Fruit fly (Drosophila melanogaster) ovary, adult (tissue): Measurements from ENCODE around the gene CG18557.
A peak's percentile ranks its signal among the peaks of the same experiment; 100 is the strongest.

ENCODE experiments used
- CG17801 ChIP-seq: fragments of 200-800 bp; optimal IDR thresholded peaks from 2 replicates; lab custom pipeline; 2019; ENCODE audit warnings: missing biosample characterization, mild to moderate bottlenecking, missing genetic modification characterization, moderate library complexity; ENCODE audit not compliant: partially characterized antibody

Gene CG18557

DNA sequence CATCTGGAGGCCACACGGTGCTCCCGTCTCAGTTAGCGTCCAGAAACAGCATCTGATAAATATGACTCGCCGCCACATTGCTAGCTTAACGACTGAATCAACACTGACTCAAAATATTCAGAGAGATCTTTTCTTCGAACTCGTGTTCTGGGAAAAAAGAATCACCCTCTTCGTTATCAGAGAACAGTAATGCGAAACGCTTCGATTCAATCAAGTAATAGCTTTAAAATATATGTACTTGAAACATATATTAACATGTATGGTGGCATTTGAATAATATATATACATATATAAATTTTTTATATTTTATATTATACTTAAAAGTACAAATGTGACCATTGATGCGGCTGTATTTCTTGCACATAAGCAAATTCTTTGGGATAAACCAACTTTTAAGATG lies at the start of gene CG18557:
TSS of gene CG18557 (minus strand) at position 101 of the 400 bp plus-strand sequence.
- TF ChIP-seq CG17801 (GFP tag; lab: Kevin White, UChicago) = no peak

DNA sequence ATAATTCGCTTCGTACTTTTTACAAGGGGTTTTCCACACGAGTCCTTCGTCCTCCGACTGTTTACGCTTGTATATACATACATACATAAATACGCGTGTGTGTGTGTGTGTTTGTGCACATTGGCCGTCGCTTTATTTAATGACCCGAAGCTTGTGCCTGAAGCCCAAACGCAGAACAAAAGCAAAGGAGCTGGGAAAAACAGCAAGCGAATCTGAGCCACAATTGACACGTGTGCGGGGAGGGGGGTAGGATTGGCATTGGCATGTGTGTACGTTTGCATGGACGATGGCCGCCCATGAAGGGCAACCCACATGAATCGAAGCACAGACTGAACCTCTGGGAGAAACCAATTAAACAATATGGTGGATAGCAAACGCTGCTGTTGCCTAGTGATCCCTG lies 48.8 kb upstream of the CG18557 start:
- TF ChIP-seq CG17801 (GFP tag; lab: Kevin White, UChicago) = no peak

DNA sequence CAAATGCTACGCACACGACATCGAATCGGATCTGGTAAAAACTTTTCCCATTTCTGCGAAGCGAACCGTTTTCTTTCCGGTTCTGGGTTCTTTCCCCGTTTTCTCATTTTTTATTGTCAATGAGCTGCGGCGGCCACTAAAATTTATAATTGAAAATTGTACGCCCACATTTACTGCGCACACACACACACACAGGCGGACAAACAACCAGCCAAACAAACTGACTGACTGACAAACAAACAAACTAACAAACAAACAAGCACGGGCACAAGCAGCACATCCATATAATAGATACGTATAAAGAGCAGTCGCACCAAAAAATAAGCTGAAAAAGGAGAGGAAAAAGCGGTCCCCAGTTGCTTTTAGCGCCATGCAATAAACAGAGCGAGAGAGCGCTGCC lies 45.7 kb upstream of the CG18557 start:
- TF ChIP-seq CG17801 (GFP tag; lab: Kevin White, UChicago) = no peak

DNA sequence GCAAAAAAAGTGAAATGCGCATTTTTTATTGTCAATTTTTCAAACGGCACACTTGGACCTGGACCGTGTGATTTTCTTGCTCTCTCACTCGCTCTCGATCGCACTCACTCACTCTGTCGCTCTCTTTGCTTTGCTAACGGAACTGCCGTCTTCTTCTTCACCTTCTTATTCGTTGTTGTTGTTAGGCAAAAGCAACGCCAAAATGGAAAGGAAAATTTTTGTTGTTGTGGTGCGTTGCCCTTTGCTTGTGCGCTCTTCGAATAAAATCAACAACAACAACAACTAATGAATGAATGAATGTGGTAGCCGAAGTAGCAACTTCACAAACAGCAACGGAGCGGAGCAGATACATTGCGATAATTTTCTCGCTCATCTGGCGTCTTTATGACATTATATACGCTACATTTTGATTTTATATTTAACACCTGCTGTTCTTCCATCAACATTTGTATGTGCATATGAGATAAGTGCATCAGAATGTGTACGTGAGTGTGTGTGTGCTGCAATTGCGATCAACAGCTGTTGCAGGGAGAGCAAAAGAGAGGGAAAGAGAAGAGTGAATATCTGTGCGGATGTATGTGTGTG lies 43.4 kb upstream of the CG18557 start:
- TF ChIP-seq CG17801 (GFP tag; lab: Kevin White, UChicago) = no peak

DNA sequence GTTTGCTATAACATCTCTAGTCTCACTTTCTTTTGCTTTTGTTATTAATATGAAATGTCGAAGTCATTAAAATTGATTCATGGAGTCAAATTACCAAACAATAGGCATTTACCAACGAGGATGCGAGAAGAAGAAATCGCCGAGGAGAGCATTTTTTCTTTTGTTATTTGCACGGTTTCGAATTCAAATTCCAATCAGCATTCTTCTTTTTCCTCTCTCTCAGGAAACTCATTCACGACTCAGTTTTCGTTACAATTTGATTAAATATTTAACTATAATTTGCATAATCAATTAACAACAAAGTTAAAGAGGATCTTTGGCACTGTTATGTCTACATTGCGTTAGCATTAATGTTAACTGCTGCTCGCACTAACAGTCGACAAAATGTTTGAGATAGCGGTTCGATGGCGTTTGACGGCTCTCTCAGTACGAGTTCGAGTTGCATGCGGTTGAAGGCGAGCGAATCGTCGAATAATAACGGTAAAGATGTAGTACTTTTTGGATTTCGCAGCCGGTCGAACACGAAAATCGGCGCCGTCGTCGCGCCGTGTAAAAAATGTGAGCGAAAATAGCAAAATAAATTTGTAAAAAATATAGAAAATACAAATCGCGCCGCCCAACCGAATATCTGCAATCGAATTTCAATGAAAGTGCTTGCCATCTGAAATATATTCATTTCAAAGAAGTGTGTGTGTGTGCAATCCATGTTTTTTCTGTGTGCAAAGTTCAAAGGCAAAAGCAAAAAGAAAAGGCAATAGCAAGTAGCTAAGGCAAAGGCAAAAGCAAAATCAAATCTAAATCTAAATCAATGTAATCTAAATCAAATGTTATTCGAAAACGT lies 42.4 kb upstream of the CG18557 start:
- no peak for TF ChIP-seq CG17801 (GFP tag; lab: Kevin White, UChicago)

DNA sequence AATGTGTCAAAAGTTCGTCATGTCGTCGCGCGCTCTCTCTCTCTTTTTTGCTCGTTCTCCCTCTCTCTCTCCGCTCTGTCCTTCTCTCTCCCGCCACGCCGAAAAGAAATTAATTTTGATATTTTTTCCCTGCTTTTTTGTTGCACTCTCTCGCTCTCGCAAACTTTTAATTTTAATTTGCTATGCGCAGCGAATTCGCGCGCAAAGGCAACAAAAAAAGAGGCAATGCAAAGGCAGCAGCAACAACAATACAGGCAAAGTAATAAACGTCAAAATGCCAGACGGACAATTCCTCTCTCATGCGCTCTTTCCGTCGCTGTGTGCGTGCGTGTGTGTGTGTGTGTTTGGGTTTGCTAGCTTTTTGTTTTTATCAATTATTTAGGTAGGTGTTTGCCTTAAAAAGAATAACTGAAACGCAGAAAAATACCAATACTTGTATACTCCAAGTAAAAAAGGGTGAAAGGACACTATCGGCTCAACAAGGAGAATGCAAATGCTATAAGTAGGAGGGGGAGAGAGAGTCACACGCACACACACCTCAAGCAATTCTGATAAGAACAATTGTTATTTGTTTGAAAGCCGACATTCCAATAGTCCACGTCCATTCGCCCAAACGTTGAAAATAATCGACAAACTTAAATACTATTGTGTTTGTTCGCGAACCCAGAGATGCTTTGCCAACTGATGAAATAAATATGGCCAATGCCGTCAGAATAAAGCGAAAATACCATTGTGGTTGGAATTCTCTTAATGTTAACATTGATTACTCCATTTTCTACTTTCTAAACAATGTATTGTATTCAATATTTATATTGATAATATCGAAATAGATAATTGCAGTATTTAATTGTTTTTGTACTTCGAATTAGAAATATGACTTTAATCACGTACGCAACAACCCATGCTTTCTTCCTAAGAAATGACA lies 41.3 kb upstream of the CG18557 start:
- TF ChIP-seq CG17801 (GFP tag; lab: Kevin White, UChicago) = peak; percentile 13

DNA sequence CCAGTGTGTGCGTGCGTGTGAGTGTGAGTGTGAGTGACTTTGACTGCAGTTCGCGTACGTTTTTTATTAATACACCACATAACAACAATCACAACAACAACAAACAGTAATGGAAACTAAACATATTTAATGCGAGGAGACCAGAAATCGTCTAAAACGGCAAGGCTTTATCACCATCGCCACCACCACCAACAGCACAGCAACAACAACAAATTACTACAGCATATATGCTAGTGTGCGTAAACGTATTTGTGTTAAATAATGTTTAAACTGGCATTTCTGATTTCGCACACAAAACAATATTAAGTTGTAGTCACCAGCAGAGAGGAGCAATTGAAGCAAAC lies 40.7 kb upstream of the CG18557 start:
- no peak for TF ChIP-seq CG17801 (GFP tag; lab: Kevin White, UChicago)

DNA sequence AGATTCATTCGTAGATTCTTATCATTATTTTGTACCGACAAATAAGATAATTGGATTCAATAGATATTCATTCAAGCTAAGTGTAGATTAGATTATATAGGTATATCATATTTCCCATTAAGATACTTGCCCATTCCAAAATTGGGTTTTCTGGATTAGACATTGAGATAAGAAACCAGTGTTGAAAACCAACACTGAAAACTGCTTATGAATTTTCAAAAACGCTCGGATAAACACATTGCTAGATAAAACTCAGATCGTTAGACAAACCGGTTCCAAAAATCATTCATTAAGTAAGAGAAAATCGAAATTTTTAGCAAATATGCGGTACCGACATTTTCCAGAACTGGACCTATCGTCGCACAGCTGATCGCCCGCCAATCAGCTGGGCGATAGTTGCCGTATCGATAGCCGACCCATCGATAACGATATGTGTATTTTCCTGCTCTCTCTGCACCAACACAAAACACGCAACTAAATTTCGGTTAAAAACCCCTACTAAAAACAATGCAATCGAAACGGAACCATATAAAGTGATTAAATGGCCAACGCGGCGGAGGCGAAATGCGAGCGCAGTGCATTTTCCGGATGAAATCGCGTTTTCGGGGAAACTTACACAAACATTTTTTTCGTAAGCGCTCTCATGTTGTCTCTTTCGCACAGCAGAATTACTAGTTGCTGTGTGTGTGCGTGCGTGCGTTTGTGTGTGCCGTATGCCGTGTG lies 40.1 kb upstream of the CG18557 start, which contains the start of the genes NTPase and lilli:
TSS of gene NTPase (minus strand) at position 348 of the 723 bp plus-strand sequence.
TSS of gene lilli (plus strand) at position 427 of the 723 bp plus-strand sequence.
- peak; percentile 46 for TF ChIP-seq CG17801 (GFP tag; lab: Kevin White, UChicago)

DNA sequence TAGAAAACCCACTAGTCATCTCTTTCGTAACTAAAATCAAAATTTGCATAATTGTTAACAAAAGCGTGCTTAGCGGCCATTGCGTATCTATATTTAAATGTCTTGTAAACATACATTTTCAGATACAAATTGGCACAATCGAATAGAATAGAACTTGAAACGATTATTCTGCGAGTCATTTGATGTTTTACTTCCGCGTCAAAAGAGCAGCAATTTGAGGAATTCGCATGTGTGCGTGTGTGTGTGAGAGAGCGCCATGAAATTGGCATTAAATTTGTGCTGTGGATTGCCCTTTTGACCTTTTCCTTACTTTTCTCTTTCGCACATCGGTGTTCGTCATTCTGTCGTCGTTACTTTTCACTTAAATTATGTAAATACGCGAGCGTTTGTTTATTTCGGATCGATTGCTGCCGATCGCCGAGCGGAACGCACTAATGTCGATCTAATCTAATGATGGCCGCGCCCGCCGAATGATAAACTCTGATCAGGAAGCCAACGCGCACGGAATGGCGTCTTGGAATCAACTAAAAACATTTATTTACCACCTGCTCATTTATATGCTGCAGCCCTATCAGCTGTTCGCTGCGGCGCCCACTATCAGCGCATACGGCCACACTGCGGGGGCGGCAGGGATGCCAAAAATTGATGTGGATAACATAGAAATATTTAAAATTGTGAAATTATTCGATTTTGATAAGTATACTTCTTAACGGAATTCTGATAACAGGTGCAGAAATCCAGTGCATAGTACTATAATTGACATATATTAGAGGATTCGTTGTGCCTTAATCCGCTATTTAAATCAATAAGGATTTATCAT lies 39.4 kb upstream of the CG18557 start:
- TF ChIP-seq CG17801 (GFP tag; lab: Kevin White, UChicago) = peak; percentile 65

DNA sequence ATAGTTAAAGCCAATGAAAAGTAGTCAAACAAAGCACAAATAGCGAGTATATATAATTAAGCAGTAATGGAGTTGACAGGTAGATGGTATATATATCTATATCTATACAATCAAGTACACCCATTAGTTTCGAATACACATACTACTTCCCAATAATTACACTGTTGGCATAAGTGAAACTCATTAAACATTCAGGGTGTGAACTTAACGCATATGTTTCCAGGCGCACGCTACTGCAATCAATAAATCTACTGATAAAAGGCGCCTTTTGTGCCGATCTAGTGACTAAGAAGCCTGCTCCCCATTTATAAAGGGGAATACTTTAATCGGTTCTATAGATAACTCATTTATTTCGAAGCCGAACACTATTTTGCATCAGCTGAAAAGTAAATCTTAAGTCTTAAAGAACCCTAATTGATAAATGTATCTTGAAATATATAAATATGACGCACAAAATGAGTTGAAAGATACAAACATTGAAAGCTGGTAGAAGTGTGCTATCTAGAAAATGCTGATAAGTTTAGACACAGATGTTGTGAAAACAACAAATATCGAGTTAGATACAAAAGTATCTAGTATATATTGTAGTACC lies 38.3 kb upstream of the CG18557 start:
- no peak for TF ChIP-seq CG17801 (GFP tag; lab: Kevin White, UChicago)

DNA sequence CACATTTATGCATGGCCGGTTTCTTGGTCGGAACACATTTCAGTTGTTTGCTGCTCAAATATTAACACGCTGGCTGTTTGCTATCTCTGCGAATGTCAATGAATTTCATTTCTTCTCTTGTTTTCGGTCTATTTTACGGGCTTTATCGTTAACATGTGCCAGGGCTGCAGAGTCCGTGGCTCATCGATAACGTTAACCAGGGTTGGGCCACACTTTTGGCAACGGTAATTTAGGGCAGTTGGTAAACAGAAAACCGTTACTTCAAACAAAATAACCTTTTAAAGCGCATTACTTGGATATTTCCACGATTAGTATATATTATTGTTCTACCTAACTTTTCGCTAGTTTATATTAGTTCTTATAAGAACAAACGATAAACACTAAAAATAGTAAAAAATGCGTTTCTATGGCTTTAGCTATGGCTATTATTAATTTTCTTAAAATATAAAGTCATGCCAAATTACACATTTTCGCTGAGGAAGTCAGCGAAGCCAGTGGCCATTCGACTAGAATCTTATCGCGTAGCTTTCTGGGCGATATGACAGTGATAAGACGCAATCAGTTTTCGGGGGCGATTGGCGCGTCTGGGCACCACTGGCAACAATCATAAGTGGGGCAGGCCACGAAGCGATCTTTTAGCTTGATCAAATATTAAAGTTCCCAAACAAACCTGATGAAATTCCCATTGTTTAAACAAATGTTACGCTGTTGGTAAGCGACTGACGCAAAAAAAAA lies 37.6 kb upstream of the CG18557 start:
- no peak for TF ChIP-seq CG17801 (GFP tag; lab: Kevin White, UChicago)

DNA sequence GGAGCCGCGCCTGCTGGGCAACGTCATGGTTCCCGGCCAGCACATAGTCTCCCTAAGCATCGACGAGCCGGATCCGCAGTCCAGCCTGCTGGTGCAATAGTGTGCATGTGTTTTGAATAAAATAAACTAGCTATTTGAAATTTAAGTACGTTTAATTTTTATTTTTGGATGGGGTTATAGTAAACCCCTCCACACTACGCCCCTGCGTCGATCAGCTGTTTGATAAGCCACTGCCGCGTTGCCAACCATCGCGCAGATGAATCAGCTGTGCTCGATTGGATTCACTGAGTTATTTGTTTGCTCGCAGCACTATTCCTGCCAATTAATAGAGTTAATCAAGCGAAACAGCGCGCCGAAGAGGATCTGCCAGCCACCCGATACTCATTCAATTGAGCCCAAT lies 33.3 kb upstream of the CG18557 start, which contains the start of gene RabGGTb:
TSS of gene RabGGTb (plus strand) at position 254 of the 400 bp plus-strand sequence.
- peak; percentile 39 for TF ChIP-seq CG17801 (GFP tag; lab: Kevin White, UChicago)
